Fruit fly (Drosophila melanogaster) S2 (cell line): ENCODE results near the gene CG10949.

Experiments used
- CG8478 ChIP-seq: fragments of >200 bp; optimal IDR thresholded peaks from 2 replicates; lab custom pipeline; 2018
- CTCF ChIP-seq, 2 experiments: fragments of >200 bp; optimal IDR thresholded peaks; 2 replicates each; lab custom pipeline; 2018

DNA sequence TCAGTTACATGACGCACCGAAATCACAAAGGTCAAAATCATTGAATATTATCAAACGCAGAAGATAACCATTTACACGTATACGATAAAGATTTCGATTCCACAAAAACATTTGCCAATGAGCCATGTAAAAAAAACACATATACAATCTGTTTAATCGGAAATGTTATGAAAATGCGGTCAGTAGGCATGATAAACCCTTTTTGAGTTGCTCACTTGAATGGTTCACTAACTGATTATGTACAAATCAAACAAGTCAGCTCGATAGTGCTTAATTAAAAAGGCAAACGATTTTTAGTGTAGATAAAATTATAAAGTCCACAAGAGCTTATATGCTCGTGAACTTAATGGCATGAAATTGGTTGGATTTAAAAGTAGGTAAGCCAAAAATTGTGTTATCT, 19.7 kb downstream of the CG10949 start:
- TF ChIP-seq CG8478 (lab: Kevin White, UChicago) (no peak), CTCF (optimal IDR thresholded peaks at IDR 0.05; lab: Kevin White, UChicago) (no peak)
